Fruit fly (Drosophila melanogaster) whole organism, wandering third instar larva: ENCODE data around the gene SkpD.

ENCODE experiments used
- Abd-B ChIP-seq: fragments of >200 bp; optimal IDR thresholded peaks from 2 replicates; lab custom pipeline; 2017; ENCODE audit warnings: missing biosample characterization, missing genetic modification characterization
- Hr78 ChIP-seq: fragments of >200 bp; optimal IDR thresholded peaks from 2 replicates; lab custom pipeline; 2017; ENCODE audit warnings: missing biosample characterization, missing genetic modification characterization
- Myc ChIP-seq: fragments of >200 bp; optimal IDR thresholded peaks from 2 replicates; lab custom pipeline; 2017
- OdsH ChIP-seq: fragments of 200-800 bp; sonication (Bioruptor generic); optimal IDR thresholded peaks from 2 replicates; lab custom pipeline; 2016; ENCODE audit warnings: missing biosample characterization, mild to moderate bottlenecking, missing genetic modification characterization
- jim ChIP-seq: fragments of 175-275, 200-325 bp; sonication (Bioruptor generic); optimal IDR thresholded peaks from 2 replicates; lab custom pipeline; 2016; ENCODE audit warnings: missing biosample characterization, mild to moderate bottlenecking, missing genetic modification characterization
- psq ChIP-seq: fragments of 200-800 bp; sonication (Bioruptor generic); optimal IDR thresholded peaks from 3 replicates; lab custom pipeline; 2017; ENCODE audit warnings: missing biosample characterization, mild to moderate bottlenecking, missing genetic modification characterization, moderate library complexity
- rgr ChIP-seq: fragments of 200-800 bp; sonication (Bioruptor generic); optimal IDR thresholded peaks from 3 replicates; lab custom pipeline; 2016; ENCODE audit warnings: missing biosample characterization, mild to moderate bottlenecking, missing genetic modification characterization
- usp ChIP-seq: fragments of >200 bp; optimal IDR thresholded peaks from 2 replicates; lab custom pipeline; 2017; ENCODE audit warnings: missing biosample characterization, missing genetic modification characterization

- TF ChIP-seq OdsH (GFP tag; lab: Kevin White, UChicago) (no peak), psq (GFP tag; lab: Kevin White, UChicago) (no peak), Myc (lab: Kevin White, UChicago) (no peak), Abd-B (GFP tag; lab: Kevin White, UChicago) (no peak), Hr78 (GFP tag; lab: Kevin White, UChicago) (no peak), rgr (GFP tag; lab: Kevin White, UChicago) (no peak), usp (GFP tag; lab: Kevin White, UChicago) (no peak), jim (GFP tag; lab: Kevin White, UChicago) (no peak)
These were observed 27.8 kb downstream of the SkpD start for dm6 chrX:19840341-19840740.
